Fruit fly (Drosophila melanogaster) whole organism, embryonic: ENCODE results near the gene Ifrd1.

Source experiments
- ATbp ChIP-seq: fragments of 200-800 bp; sonication (Bioruptor generic); optimal IDR thresholded peaks from 2 replicates; lab custom pipeline; 2017; ENCODE audit warnings: missing biosample characterization, mild to moderate bottlenecking, missing genetic modification characterization, missing genetic modification reagents
- Atf-2 ChIP-seq: fragments of 200-800 bp; sonication (Bioruptor generic); optimal IDR thresholded peaks from 2 replicates; lab custom pipeline; 2016; ENCODE audit warnings: missing biosample characterization, missing genetic modification characterization
- BEAF-32 ChIP-seq: fragments of 200-800 bp; sonication (Bioruptor generic); optimal IDR thresholded peaks from 3 replicates; lab custom pipeline; 2017; ENCODE audit warnings: missing biosample characterization, missing genetic modification characterization, mild to moderate bottlenecking, moderate library complexity, missing genetic modification reagents
- CG10462 ChIP-seq: fragments of 200-800 bp; sonication (Bioruptor generic); optimal IDR thresholded peaks from 2 replicates; lab custom pipeline; 2016; ENCODE audit warnings: missing biosample characterization, missing genetic modification characterization
- CG10959 ChIP-seq: fragments of 200-800 bp; sonication (Bioruptor generic); IDR thresholded peaks from 2 replicates; pipeline ENCODE4 v1.3.6; 2022; ENCODE audit warnings: missing biosample characterization, missing genetic modification characterization
- CG12769 ChIP-seq: fragments of 200-800 bp; sonication (Bioruptor generic); optimal IDR thresholded peaks from 2 replicates; lab custom pipeline; 2019; ENCODE audit warnings: missing biosample characterization, mild to moderate bottlenecking, missing genetic modification characterization, moderate library complexity
- CG13424 ChIP-seq: fragments of 200-800 bp; sonication (Bioruptor generic); optimal IDR thresholded peaks from 2 replicates; lab custom pipeline; 2019; ENCODE audit warnings: missing biosample characterization, mild to moderate bottlenecking, missing genetic modification characterization, moderate library complexity
- CG1602 ChIP-seq: fragments of 200-800 bp; sonication (Bioruptor generic); optimal IDR thresholded peaks from 3 replicates; lab custom pipeline; 2016; ENCODE audit warnings: missing biosample characterization, missing genetic modification characterization
- CG17385 ChIP-seq: fragments of 200-800 bp; sonication (Bioruptor generic); optimal IDR thresholded peaks from 3 replicates; lab custom pipeline; 2018; ENCODE audit warnings: missing biosample characterization, mild to moderate bottlenecking, missing genetic modification characterization
- CG18476 ChIP-seq: fragments of 200-800 bp; sonication (Bioruptor generic); optimal IDR thresholded peaks from 2 replicates; lab custom pipeline; 2016; ENCODE audit warnings: missing biosample characterization, mild to moderate bottlenecking, missing genetic modification characterization
- CG18764 ChIP-seq: fragments of 200-800 bp; sonication (Bioruptor generic); optimal IDR thresholded peaks from 3 replicates; lab custom pipeline; 2016; ENCODE audit warnings: missing biosample characterization, missing genetic modification characterization
- CG2199 ChIP-seq: fragments of 200-800 bp; sonication (Bioruptor generic); IDR thresholded peaks from 3 replicates; pipeline ENCODE4 v1.3.6; 2022; ENCODE audit warnings: missing biosample characterization, missing genetic modification characterization
- CG2712 ChIP-seq: fragments of 200-800 bp; optimal IDR thresholded peaks from 3 replicates; lab custom pipeline; 2019; ENCODE audit warnings: missing biosample characterization, mild to moderate bottlenecking, missing genetic modification characterization, moderate library complexity
- CG30403 ChIP-seq: fragments of 200-800 bp; sonication (Bioruptor generic); optimal IDR thresholded peaks from 3 replicates; lab custom pipeline; 2016; ENCODE audit warnings: missing biosample characterization, missing genetic modification characterization
- CG3995 ChIP-seq: fragments of 200-800 bp; sonication (Bioruptor generic); optimal IDR thresholded peaks from 3 replicates; lab custom pipeline; 2016; ENCODE audit warnings: missing biosample characterization, missing genetic modification characterization
- CG4404 ChIP-seq: fragments of 200-800 bp; sonication (Bioruptor generic); IDR thresholded peaks from 2 replicates; pipeline ENCODE4 v1.3.6; 2022; ENCODE audit warnings: missing biosample characterization, missing genetic modification characterization
- CG4854 ChIP-seq: fragments of 200-800 bp; sonication (Bioruptor generic); optimal IDR thresholded peaks from 2 replicates; lab custom pipeline; 2016; ENCODE audit warnings: missing biosample characterization, missing genetic modification characterization, inconsistent platforms
- CG6683 ChIP-seq: fragments of 200-800 bp; sonication (Bioruptor generic); optimal IDR thresholded peaks from 2 replicates; lab custom pipeline; 2017; ENCODE audit warnings: missing biosample characterization, mild to moderate bottlenecking, missing genetic modification characterization, missing genetic modification reagents
- CG6689 ChIP-seq: fragments of 200-800 bp; sonication (Bioruptor generic); IDR thresholded peaks from 2 replicates; pipeline ENCODE4 v1.3.6; 2022; ENCODE audit warnings: missing biosample characterization, missing genetic modification characterization
- CG7556 ChIP-seq: fragments of 200-800 bp; sonication (Bioruptor generic); optimal IDR thresholded peaks from 2 replicates; lab custom pipeline; 2017; ENCODE audit warnings: missing biosample characterization, mild to moderate bottlenecking, missing genetic modification characterization
- CG8478 ChIP-seq: fragments of >200 bp; optimal IDR thresholded peaks from 2 replicates; lab custom pipeline; 2018
- CG9609 ChIP-seq: fragments of 200-800 bp; sonication (Bioruptor generic); optimal IDR thresholded peaks from 3 replicates; lab custom pipeline; 2016; ENCODE audit warnings: missing biosample characterization, missing genetic modification characterization
- Dbx ChIP-seq: fragments of 200-800 bp; sonication (Bioruptor generic); IDR thresholded peaks from 3 replicates; pipeline ENCODE4 v1.3.6; 2022; ENCODE audit warnings: missing biosample characterization, missing genetic modification characterization
- Drgx ChIP-seq: fragments of 200-800 bp; sonication (Bioruptor generic); IDR thresholded peaks from 2 replicates; pipeline ENCODE4 v1.3.6; 2022; ENCODE audit warnings: missing biosample characterization, missing genetic modification characterization
- ERR ChIP-seq: fragments of 200-800 bp; sonication (Bioruptor generic); optimal IDR thresholded peaks from 2 replicates; lab custom pipeline; 2016; ENCODE audit warnings: missing biosample characterization, missing genetic modification characterization
- Gug ChIP-seq: fragments of 200-800 bp; sonication (Bioruptor generic); IDR thresholded peaks from 4 replicates; pipeline ENCODE4 v1.3.6; 2022; ENCODE audit warnings: missing biosample characterization, missing genetic modification characterization
- Jarid2 ChIP-seq: fragments of 200-800 bp; sonication (Bioruptor generic); optimal IDR thresholded peaks from 3 replicates; lab custom pipeline; 2017; ENCODE audit warnings: mild to moderate bottlenecking, missing biosample characterization, missing genetic modification reagents, missing genetic modification characterization
- MESR4 ChIP-seq: fragments of 200-800 bp; sonication (Bioruptor generic); optimal IDR thresholded peaks from 2 replicates; lab custom pipeline; 2018; ENCODE audit warnings: missing biosample characterization, mild to moderate bottlenecking, missing genetic modification characterization, moderate library complexity
- Meics ChIP-seq: fragments of 200-800 bp; sonication (Bioruptor generic); optimal IDR thresholded peaks from 2 replicates; lab custom pipeline; 2017; ENCODE audit warnings: missing biosample characterization, mild to moderate bottlenecking, missing genetic modification characterization
- NfI ChIP-seq: fragments of 200-800 bp; sonication (Bioruptor generic); optimal IDR thresholded peaks from 3 replicates; lab custom pipeline; 2018; ENCODE audit warnings: missing biosample characterization, mild to moderate bottlenecking, missing genetic modification characterization, moderate library complexity
- PHDP ChIP-seq: fragments of 200-800 bp; sonication (Bioruptor generic); optimal IDR thresholded peaks from 3 replicates; lab custom pipeline; 2018; ENCODE audit warnings: missing biosample characterization, mild to moderate bottlenecking, missing genetic modification characterization, moderate library complexity
- Side ChIP-seq: fragments of 200-800 bp; sonication (Bioruptor generic); optimal IDR thresholded peaks from 2 replicates; lab custom pipeline; 2016; ENCODE audit warnings: missing biosample characterization, missing genetic modification characterization
- Xrp1 ChIP-seq: fragments of 200-800 bp; sonication (Bioruptor generic); IDR thresholded peaks from 2 replicates; pipeline ENCODE4 v1.3.6; 2022; ENCODE audit warnings: missing biosample characterization, missing genetic modification characterization
- ap ChIP-seq: fragments of 200-800 bp; sonication (Bioruptor generic); IDR thresholded peaks from 2 replicates; pipeline ENCODE4 v1.3.6; 2022; ENCODE audit warnings: missing biosample characterization, missing genetic modification characterization
- bab2 ChIP-seq: fragments of 200-800 bp; sonication (Bioruptor generic); optimal IDR thresholded peaks from 2 replicates; lab custom pipeline; 2016; ENCODE audit warnings: missing biosample characterization, missing genetic modification characterization
- caup ChIP-seq: fragments of 200-800 bp; sonication (Bioruptor generic); optimal IDR thresholded peaks from 3 replicates; lab custom pipeline; 2017; ENCODE audit warnings: missing biosample characterization, mild to moderate bottlenecking, missing genetic modification characterization, moderate library complexity; ENCODE audit not compliant: severe bottlenecking
- ci ChIP-seq: fragments of 200-800 bp; sonication (Bioruptor generic); IDR thresholded peaks from 3 replicates; pipeline ENCODE4 v1.3.6; 2022; ENCODE audit warnings: missing biosample characterization, missing genetic modification characterization
- ind ChIP-seq: fragments of 200-800 bp; sonication (Bioruptor generic); optimal IDR thresholded peaks from 3 replicates; lab custom pipeline; 2016; ENCODE audit warnings: missing biosample characterization, missing genetic modification characterization
- maf-S ChIP-seq: fragments of 200-800 bp; sonication (Bioruptor generic); optimal IDR thresholded peaks from 2 replicates; lab custom pipeline; 2016; ENCODE audit warnings: missing biosample characterization, missing genetic modification characterization
- nmo ChIP-seq: fragments of 200-800 bp; sonication (Bioruptor generic); optimal IDR thresholded peaks from 2 replicates; lab custom pipeline; 2018; ENCODE audit warnings: missing biosample characterization, mild to moderate bottlenecking, missing genetic modification characterization, moderate library complexity
- oc ChIP-seq: fragments of 200-800 bp; sonication (Bioruptor generic); optimal IDR thresholded peaks from 2 replicates; lab custom pipeline; 2018; ENCODE audit warnings: missing biosample characterization, mild to moderate bottlenecking, missing genetic modification characterization, moderate library complexity
- otp ChIP-seq: fragments of 200-800 bp; sonication (Bioruptor generic); IDR thresholded peaks from 3 replicates; pipeline ENCODE4, ENCODE4 v1.3.6; 2022; ENCODE audit warnings: missing biosample characterization, missing genetic modification characterization
- phol ChIP-seq: fragments of 200-800 bp; sonication (Bioruptor generic); optimal IDR thresholded peaks from 3 replicates; lab custom pipeline; 2018; ENCODE audit warnings: missing biosample characterization, mild to moderate bottlenecking, missing genetic modification characterization, moderate library complexity
- seq ChIP-seq: fragments of 200-800 bp; sonication (Bioruptor generic); IDR thresholded peaks from 2 replicates; pipeline ENCODE4 v1.3.6; 2022; ENCODE audit warnings: missing biosample characterization, missing genetic modification characterization
- slou ChIP-seq: fragments of 200-800 bp; sonication (Bioruptor generic); optimal IDR thresholded peaks from 3 replicates; lab custom pipeline; 2016; ENCODE audit warnings: missing biosample characterization, missing genetic modification characterization
- stc ChIP-seq: fragments of 200-800 bp; sonication (Bioruptor generic); IDR thresholded peaks from 2 replicates; pipeline ENCODE4 v1.3.6; 2022; ENCODE audit warnings: missing biosample characterization, missing genetic modification characterization
- stwl ChIP-seq: fragments of 200-800 bp; sonication (Bioruptor generic); optimal IDR thresholded peaks from 3 replicates; lab custom pipeline; 2018; ENCODE audit warnings: missing biosample characterization, mild to moderate bottlenecking, missing genetic modification characterization, moderate library complexity
- toy ChIP-seq: fragments of 200-800 bp; sonication (Bioruptor generic); IDR thresholded peaks from 2 replicates; pipeline ENCODE4 v1.3.6; 2022; ENCODE audit warnings: missing biosample characterization, missing genetic modification characterization
- unc-4 ChIP-seq: fragments of 200-800 bp; sonication (Bioruptor generic); IDR thresholded peaks from 2 replicates; pipeline ENCODE4 v1.3.6; 2022; ENCODE audit warnings: missing biosample characterization, missing genetic modification characterization; ENCODE audit not compliant: partially characterized antibody
- wek ChIP-seq: fragments of 200-800 bp; sonication (Bioruptor generic); optimal IDR thresholded peaks from 3 replicates; lab custom pipeline; 2018; ENCODE audit warnings: missing biosample characterization, mild to moderate bottlenecking, missing genetic modification characterization, moderate library complexity

Gene Ifrd1

DNA sequence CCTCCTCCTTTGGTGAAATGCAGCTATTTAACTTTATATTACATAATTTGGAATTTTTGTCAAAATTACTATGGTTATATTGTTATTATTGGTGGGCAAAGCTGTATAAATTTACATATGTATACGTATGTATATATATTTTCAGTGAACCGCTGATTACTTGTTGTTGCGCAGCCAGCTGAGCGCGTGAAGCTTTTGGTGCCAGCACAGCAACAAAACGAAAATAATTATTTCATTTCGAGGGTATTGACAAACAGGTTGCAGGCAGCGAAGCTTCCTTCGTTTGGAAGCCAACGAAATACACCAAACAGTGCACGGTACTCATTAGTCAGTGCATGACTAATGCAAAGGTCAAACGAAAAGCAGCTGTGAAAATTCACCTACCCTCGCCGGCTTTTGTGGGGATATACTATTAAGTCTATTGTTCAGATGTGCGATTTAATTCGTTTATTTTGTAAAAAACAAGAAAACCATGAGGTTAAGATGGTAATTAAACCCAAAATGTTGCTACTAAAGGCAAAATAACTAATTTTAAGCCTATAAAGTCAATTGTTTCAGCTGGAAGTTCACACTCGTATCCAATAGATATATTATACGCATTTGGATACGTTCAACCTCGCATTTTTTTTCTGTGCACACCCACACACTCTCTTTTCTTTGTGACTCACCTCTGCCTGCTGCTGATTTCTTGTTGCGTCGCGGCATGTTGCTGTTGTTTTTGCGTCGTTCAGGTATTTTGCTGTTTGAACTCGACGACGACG is 1.1 kb downstream of the Ifrd1 start (continued):
- TF ChIP-seq otp (GFP tag; lab: Robert Waterston, UW) (no peak), CG6689 (GFP tag; lab: Robert Waterston, UW) (no peak), ATbp (GFP tag; lab: Kevin White, UChicago) (peak; percentile 7), unc-4 (no peak), CG8478 (lab: Kevin White, UChicago) (no peak), toy (peak; percentile 47; the same call in 1 of the 2 replicates), PHDP (tag; lab: Kevin White, UChicago) (no peak), CG10462 (GFP tag; lab: Kevin White, UChicago) (no peak), Meics (peak; percentile 63), ind (GFP tag; lab: Kevin White, UChicago) (peak; percentile 14), CG1602 (no peak), CG4854 (no peak), oc (tag; lab: Kevin White, UChicago) (no peak), ap (no peak), stc (GFP tag; lab: Robert Waterston, UW) (peak; percentile 42), bab2 (GFP tag; lab: Kevin White, UChicago) (no peak), CG7556 (GFP tag; lab: Kevin White, UChicago) (peak; percentile 20), caup (GFP tag; lab: Kevin White, UChicago) (peak; percentile 30), CG9609 (GFP tag; lab: Kevin White, UChicago) (peak; percentile 11), Drgx (GFP tag; lab: Robert Waterston, UW) (peak; percentile 30; the same call in 1 of the 2 replicates), CG13424 (peak; percentile 8), Dbx (GFP tag; lab: Robert Waterston, UW) (no peak), Xrp1 (GFP tag; lab: Robert Waterston, UW) (peak; percentile 43; the same call in 1 of the 2 replicates), Gug (peak; percentile 9; the same call in 1 of the 4 replicates), NfI (GFP tag; lab: Kevin White, UChicago) (no peak), CG3995 (GFP tag; lab: Kevin White, UChicago) (no peak), CG2712 (tag; lab: Kevin White, UChicago) (no peak), wek (GFP tag; lab: Kevin White, UChicago) (no peak), Side (GFP tag; lab: Kevin White, UChicago) (peak; percentile 17), CG6683 (GFP tag; lab: Kevin White, UChicago) (no peak), slou (GFP tag; lab: Kevin White, UChicago) (peak; percentile 32), ci (GFP tag; lab: Robert Waterston, UW) (peak; percentile 43; the same call in 2 of the 3 replicates), CG18764 (GFP tag; lab: Kevin White, UChicago) (no peak), CG30403 (GFP tag; lab: Kevin White, UChicago) (peak; percentile 33), CG12769 (no peak), CG17385 (GFP tag; lab: Kevin White, UChicago) (no peak), Jarid2 (GFP tag; lab: Kevin White, UChicago) (no peak), seq (GFP tag; lab: Robert Waterston, UW) (0 out of 2 replicates have a peak, but pooled peaks have one; percentile 30), phol (tag; lab: Kevin White, UChicago) (no peak), CG2199 (no peak), maf-S (GFP tag; lab: Kevin White, UChicago) (no peak), nmo (GFP tag; lab: Kevin White, UChicago) (peak; percentile 7), CG4404 (GFP tag; lab: Robert Waterston, UW) (no peak), Atf-2 (GFP tag; lab: Kevin White, UChicago) (no peak), MESR4 (no peak), CG18476 (GFP tag; lab: Kevin White, UChicago) (no peak), ERR (GFP tag; lab: Kevin White, UChicago) (peak; percentile 11), CG10959 (GFP tag; lab: Robert Waterston, UW) (no peak), BEAF-32 (GFP tag; lab: Kevin White, UChicago) (no peak), stwl (tag; lab: Kevin White, UChicago) (no peak)
